Fruit fly (Drosophila melanogaster): Measurements from ENCODE around the gene CG6707.
A peak's percentile ranks its signal among the peaks of the same experiment; 100 is the strongest.

The CG6707 gene

dm6 chr3L:9856430-9857218, 41.8 kb downstream of the CG6707 start (continued):
- TF ChIP-seq CG11723 (GFP tag; optimal IDR thresholded peaks at IDR 0.05) (peak; percentile 38), CG33557 (GFP tag; optimal IDR thresholded peaks at IDR 0.05) (peak; percentile 88), Hr3 (GFP tag; optimal IDR thresholded peaks at IDR 0.05) (peak; percentile 71), lilli (GFP tag; optimal IDR thresholded peaks at IDR 0.05) (peak; percentile 44), Lim3 (GFP tag; IDR thresholded peaks at IDR 0.05) (0 out of 2 replicates have a peak, but pooled peaks have one; percentile 42), stc (GFP tag; IDR thresholded peaks at IDR 0.05) (peak; percentile 92), zen2 (GFP tag; IDR thresholded peaks at IDR 0.05; ENCODE audit: partially characterized antibody) (no peak), E2f2 (GFP tag; IDR thresholded peaks at IDR 0.05) (peak; percentile 37), fd3F (GFP tag; optimal IDR thresholded peaks at IDR 0.05) (peak; percentile 46), onecut (GFP tag; IDR thresholded peaks at IDR 0.05) (peak; percentile 66), jigr1 (GFP tag; IDR thresholded peaks at IDR 0.05) (0 out of 3 replicates have a peak, but pooled peaks have one; percentile 37), Neu2 (GFP tag; optimal IDR thresholded peaks at IDR 0.05; ENCODE audit: borderline replicate concordance) (no peak), odd (GFP tag; optimal IDR thresholded peaks at IDR 0.05) (peak; percentile 59), CG13296 (GFP tag; optimal IDR thresholded peaks at IDR 0.05) (peak; percentile 45), sim (GFP tag; IDR thresholded peaks at IDR 0.05) (peak; percentile 89), CG14667 (GFP tag; IDR thresholded peaks at IDR 0.05) (peak; percentile 72), CG3838 (GFP tag; optimal IDR thresholded peaks at IDR 0.05) (no peak), zf30C (GFP tag; optimal IDR thresholded peaks at IDR 0.05) (peak; percentile 95), Dbx (GFP tag; IDR thresholded peaks at IDR 0.05) (peak; percentile 41; the same call in 1 of the 3 replicates), usp (GFP tag; optimal IDR thresholded peaks at IDR 0.05) (no peak), ATbp (GFP tag; optimal IDR thresholded peaks at IDR 0.05) (peak; percentile 81), CG6254 (GFP tag; optimal IDR thresholded peaks at IDR 0.05) (peak; percentile 87), Six4 (GFP tag; optimal IDR thresholded peaks at IDR 0.05) (peak; percentile 74), gcm (GFP tag; optimal IDR thresholded peaks at IDR 0.05) (peak; percentile 87), Xrp1 (GFP tag; IDR thresholded peaks at IDR 0.05) (peak; percentile 94), al (GFP tag; IDR thresholded peaks at IDR 0.05) (peak; percentile 19; the same call in 1 of the 2 replicates), CG32532 (GFP tag; IDR thresholded peaks at IDR 0.05) (peak; percentile 72), CG3995 (GFP tag; optimal IDR thresholded peaks at IDR 0.05) (no peak), row (GFP tag; IDR thresholded peaks at IDR 0.05) (peak; percentile 87), crol (GFP tag; IDR thresholded peaks at IDR 0.05) (no peak), D (optimal IDR thresholded peaks at IDR 0.05) (no peak), D (GFP tag; optimal IDR thresholded peaks at IDR 0.05) (peak; percentile 80), shn (GFP tag; optimal IDR thresholded peaks at IDR 0.05) (no peak), ind (GFP tag; optimal IDR thresholded peaks at IDR 0.05) (peak; percentile 57), Hmx (GFP tag; optimal IDR thresholded peaks at IDR 0.05) (no peak), zfh2 (GFP tag; optimal IDR thresholded peaks at IDR 0.05) (no peak), CG9609 (GFP tag; optimal IDR thresholded peaks at IDR 0.05) (peak; percentile 26), CG34376 (GFP tag; optimal IDR thresholded peaks at IDR 0.05) (no peak), C15 (GFP tag; IDR thresholded peaks at IDR 0.05) (no peak), rib (GFP tag; IDR thresholded peaks at IDR 0.05) (peak; percentile 43; the same call in 1 of the 2 replicates), Optix (GFP tag; IDR thresholded peaks at IDR 0.05) (peak; percentile 60; the same call in 2 of the 3 replicates), Fer1 (GFP tag; optimal IDR thresholded peaks at IDR 0.05) (peak; percentile 61), run (tag; optimal IDR thresholded peaks at IDR 0.05) (peak; percentile 60), CG6813 (GFP tag; optimal IDR thresholded peaks at IDR 0.05) (peak; percentile 72), en (GFP tag; optimal IDR thresholded peaks at IDR 0.05) (no peak), Oli (tag; optimal IDR thresholded peaks at IDR 0.05) (peak; percentile 82), zfh1 (GFP tag; IDR thresholded peaks at IDR 0.05) (peak; percentile 88), sob (GFP tag; IDR thresholded peaks at IDR 0.05) (peak; percentile 83), Rfx (GFP tag; IDR thresholded peaks at IDR 0.05) (peak; percentile 72), fd102C (GFP tag; optimal IDR thresholded peaks at IDR 0.05) (peak; percentile 83)

All from whole organism, embryonic.